Worm (Caenorhabditis elegans): ENCODE measurements around the gene gfl-1.

- TF ChIP-seq nfyb-1 (GFP tag; IDR thresholded peaks at IDR 0.05) (no peak), snpc-4 (GFP tag; optimal IDR thresholded peaks at IDR 0.05) (no peak), snpc-4 (tag; optimal IDR thresholded peaks at IDR 0.05) (no peak), dpl-1 (GFP tag; optimal IDR thresholded peaks at IDR 0.05) (no peak)
Observed at ce11 chrIV:11493899-11494298, 27.2 kb upstream of the gfl-1 start.
